Worm (Caenorhabditis elegans): ENCODE data around the gene W06D11.1.

- TF ChIP-seq him-1 (tag; optimal IDR thresholded peaks at IDR 0.05): no peak
- TF ChIP-seq dao-5 (tag; optimal IDR thresholded peaks at IDR 0.05): no peak
- TF ChIP-seq W03F9.2 (tag; optimal IDR thresholded peaks at IDR 0.05): no peak
These were observed 20.0 kb downstream of the W06D11.1 start for ce11 chrX:12314395-12314794.

All from whole organism, L4/young adult.